Fruit fly (Drosophila melanogaster) whole organism, embryonic: ENCODE results near the gene pix.
A peak's percentile ranks its signal among the peaks of the same experiment; 100 is the strongest.

Experiments
- CG10209 ChIP-seq: fragments of 200-800 bp; sonication (Bioruptor generic); optimal IDR thresholded peaks from 3 replicates; lab custom pipeline; 2017; ENCODE audit warnings: missing biosample characterization, mild to moderate bottlenecking, missing genetic modification characterization, missing genetic modification reagents
- CG11696 ChIP-seq: fragments of 200-800 bp; sonication (Bioruptor generic); IDR thresholded peaks from 2 replicates; pipeline ENCODE4 v1.3.6; 2022; ENCODE audit warnings: missing biosample characterization, missing genetic modification characterization
- CG12071 ChIP-seq: fragments of 200-800 bp; sonication (Bioruptor generic); optimal IDR thresholded peaks from 3 replicates; lab custom pipeline; 2018; ENCODE audit warnings: missing biosample characterization, mild to moderate bottlenecking, missing genetic modification characterization
- CG13287 ChIP-seq: fragments of 200-800 bp; sonication (Bioruptor generic); IDR thresholded peaks from 2 replicates; pipeline ENCODE4 v1.3.6; 2022; ENCODE audit warnings: missing biosample characterization, missing genetic modification characterization; ENCODE audit not compliant: partially characterized antibody
- CG13424 ChIP-seq: fragments of 200-800 bp; sonication (Bioruptor generic); optimal IDR thresholded peaks from 2 replicates; lab custom pipeline; 2019; ENCODE audit warnings: missing biosample characterization, mild to moderate bottlenecking, missing genetic modification characterization, moderate library complexity
- CG13624 ChIP-seq: fragments of 200-800 bp; sonication (Bioruptor generic); optimal IDR thresholded peaks from 2 replicates; lab custom pipeline; 2016; ENCODE audit warnings: missing biosample characterization, missing genetic modification characterization
- CG15696 ChIP-seq: fragments of 200-800 bp; sonication (Bioruptor generic); optimal IDR thresholded peaks from 2 replicates; lab custom pipeline; 2019; ENCODE audit warnings: missing biosample characterization, mild to moderate bottlenecking, missing genetic modification characterization, moderate library complexity
- CG17328 ChIP-seq: fragments of 200-800 bp; sonication (Bioruptor generic); IDR thresholded peaks from 2 replicates; pipeline ENCODE4 v1.3.6; 2022; ENCODE audit warnings: missing biosample characterization, missing genetic modification characterization
- CG2678 ChIP-seq: fragments of 200-800 bp; sonication (Bioruptor generic); optimal IDR thresholded peaks from 3 replicates; lab custom pipeline; 2019; ENCODE audit warnings: missing biosample characterization, mild to moderate bottlenecking, missing genetic modification characterization, moderate library complexity
- CG4617 ChIP-seq: fragments of 200-800 bp; sonication (Bioruptor generic); optimal IDR thresholded peaks from 3 replicates; lab custom pipeline; 2016; ENCODE audit warnings: missing biosample characterization, missing genetic modification characterization, borderline replicate concordance
- CG5180 ChIP-seq: fragments of 200-800 bp; sonication (Bioruptor generic); optimal IDR thresholded peaks from 3 replicates; lab custom pipeline; 2017; ENCODE audit warnings: missing biosample characterization, missing genetic modification characterization, mild to moderate bottlenecking, moderate library complexity, missing genetic modification reagents
- CG6254 ChIP-seq: fragments of 200-800 bp; sonication (Bioruptor generic); optimal IDR thresholded peaks from 3 replicates; lab custom pipeline; 2017; ENCODE audit warnings: mild to moderate bottlenecking, missing biosample characterization, missing genetic modification reagents, missing genetic modification characterization
- CG6654 ChIP-seq: fragments of 200-800 bp; sonication (Bioruptor generic); optimal IDR thresholded peaks from 2 replicates; lab custom pipeline; 2017; ENCODE audit warnings: missing biosample characterization, mild to moderate bottlenecking, missing genetic modification characterization
- CG6683 ChIP-seq: fragments of 200-800 bp; sonication (Bioruptor generic); optimal IDR thresholded peaks from 2 replicates; lab custom pipeline; 2017; ENCODE audit warnings: missing biosample characterization, mild to moderate bottlenecking, missing genetic modification characterization, missing genetic modification reagents
- CG7271 ChIP-seq: fragments of 200-800 bp; sonication (Bioruptor generic); optimal IDR thresholded peaks from 2 replicates; lab custom pipeline; 2018; ENCODE audit warnings: missing biosample characterization, mild to moderate bottlenecking, missing genetic modification characterization, moderate library complexity
- CG7839 ChIP-seq: fragments of 200-800 bp; sonication (Bioruptor generic); optimal IDR thresholded peaks from 3 replicates; lab custom pipeline; 2018; ENCODE audit warnings: missing biosample characterization, mild to moderate bottlenecking, missing genetic modification characterization, moderate library complexity
- CG8359 ChIP-seq: fragments of 200-800 bp; sonication (Bioruptor generic); optimal IDR thresholded peaks from 2 replicates; lab custom pipeline; 2017; ENCODE audit warnings: missing biosample characterization, mild to moderate bottlenecking, missing genetic modification characterization, borderline replicate concordance
- Camta ChIP-seq: fragments of 200-800 bp; sonication (Bioruptor generic); optimal IDR thresholded peaks from 2 replicates; lab custom pipeline; 2016; ENCODE audit warnings: missing biosample characterization, missing genetic modification characterization
- CoRest ChIP-seq: fragments of 200-800 bp; sonication (Bioruptor generic); optimal IDR thresholded peaks from 3 replicates; lab custom pipeline; 2018; ENCODE audit warnings: missing biosample characterization, mild to moderate bottlenecking, missing genetic modification characterization, moderate library complexity
- Gsc ChIP-seq: fragments of 200-800 bp; sonication (Bioruptor generic); IDR thresholded peaks from 2 replicates; pipeline ENCODE4 v1.3.6; 2022; ENCODE audit warnings: missing biosample characterization, missing genetic modification characterization
- HLH3B ChIP-seq: fragments of 200-800 bp; sonication (Bioruptor generic); IDR thresholded peaks from 2 replicates; pipeline ENCODE4 v1.3.6; 2022; ENCODE audit warnings: missing biosample characterization, missing genetic modification characterization
- HLH54F ChIP-seq: fragments of 200-800 bp; sonication (Bioruptor generic); optimal IDR thresholded peaks from 3 replicates; lab custom pipeline; 2016; ENCODE audit warnings: missing biosample characterization, missing genetic modification characterization
- Hand ChIP-seq: fragments of 200-800 bp; sonication (Bioruptor generic); optimal IDR thresholded peaks from 2 replicates; lab custom pipeline; 2017; ENCODE audit warnings: mild to moderate bottlenecking, missing biosample characterization, missing genetic modification reagents, missing genetic modification characterization
- HmgD ChIP-seq: fragments of 200-800 bp; sonication (Bioruptor generic); optimal IDR thresholded peaks from 3 replicates; lab custom pipeline; 2016; ENCODE audit warnings: missing biosample characterization, missing genetic modification characterization
- Hr51 ChIP-seq, 2 experiments: fragments of 200-800 bp; sonication (Bioruptor generic); optimal IDR thresholded peaks; 2 replicates in 1 of 2; 3 replicates in 1 of 2; lab custom pipeline; 2016 to 2018; ENCODE audit warnings: missing biosample characterization in 2 of 2, missing genetic modification characterization in 2 of 2, mild to moderate bottlenecking in 1 of 2, moderate library complexity in 1 of 2
- Lhr ChIP-seq: fragments of 200-800 bp; sonication (Bioruptor generic); optimal IDR thresholded peaks from 3 replicates; lab custom pipeline; 2017; ENCODE audit warnings: mild to moderate bottlenecking, missing biosample characterization, missing genetic modification reagents, missing genetic modification characterization
- Oaz ChIP-seq: fragments of 200-800 bp; sonication (Bioruptor generic); IDR thresholded peaks from 2 replicates; pipeline ENCODE4 v1.3.6; 2022; ENCODE audit warnings: missing biosample characterization, missing genetic modification characterization
- Pdp1 ChIP-seq, 2 experiments: fragments of 200-800 bp; sonication (Bioruptor generic); optimal IDR thresholded peaks; 3 replicates each; lab custom pipeline; 2016; ENCODE audit warnings: missing biosample characterization in 2 of 2, missing genetic modification characterization in 2 of 2, mild to moderate bottlenecking in 1 of 2, moderate library complexity in 1 of 2
- Poxn ChIP-seq: fragments of 200-800 bp; sonication (Bioruptor generic); IDR thresholded peaks from 2 replicates; pipeline ENCODE4 v1.3.6; 2022; ENCODE audit warnings: missing biosample characterization, missing genetic modification characterization
- Stat92E ChIP-seq, 3 experiments: fragments of >200 bp in 2 of 3; fragments of 200-800 bp in 1 of 3; sonication (Bioruptor generic) in 1 of 3; optimal IDR thresholded peaks; 2 replicates each; lab custom pipeline; 2017 to 2019; ENCODE audit warnings: missing biosample characterization in 3 of 3, missing genetic modification characterization in 3 of 3, mild to moderate bottlenecking in 1 of 3, moderate library complexity in 1 of 3
- TFAM ChIP-seq: fragments of 200-800 bp; sonication (Bioruptor generic); optimal IDR thresholded peaks from 2 replicates; lab custom pipeline; 2017; ENCODE audit warnings: missing biosample characterization, missing genetic modification characterization, inconsistent platforms
- Taf1 ChIP-seq: fragments of 200-800 bp; sonication (Bioruptor generic); IDR thresholded peaks from 2 replicates; pipeline ENCODE4 v1.3.6; 2022; ENCODE audit warnings: missing biosample characterization, missing genetic modification characterization
- ac ChIP-seq: fragments of 200-800 bp; sonication (Bioruptor generic); optimal IDR thresholded peaks from 3 replicates; lab custom pipeline; 2017; ENCODE audit warnings: missing biosample characterization, mild to moderate bottlenecking, missing genetic modification characterization
- al ChIP-seq: fragments of 200-800 bp; sonication (Bioruptor generic); IDR thresholded peaks from 2 replicates; pipeline ENCODE4 v1.3.6; 2022; ENCODE audit warnings: missing biosample characterization, missing genetic modification characterization
- aop ChIP-seq: fragments of 200-800 bp; sonication (Bioruptor generic); IDR thresholded peaks from 2 replicates; pipeline ENCODE4 v1.3.6; 2022; ENCODE audit warnings: missing biosample characterization, missing genetic modification characterization
- bbx ChIP-seq: fragments of 200-800 bp; sonication (Bioruptor generic); IDR thresholded peaks from 2 replicates; pipeline ENCODE4 v1.3.6; 2022; ENCODE audit warnings: missing biosample characterization, missing genetic modification characterization; ENCODE audit not compliant: partially characterized antibody
- cas ChIP-seq: fragments of 200-800 bp; sonication (Bioruptor generic); IDR thresholded peaks from 2 replicates; pipeline ENCODE4 v1.3.6; 2022; ENCODE audit warnings: missing biosample characterization, missing genetic modification characterization
- cato ChIP-seq: fragments of 200-800 bp; sonication (Bioruptor generic); optimal IDR thresholded peaks from 2 replicates; lab custom pipeline; 2016; ENCODE audit warnings: missing biosample characterization, missing genetic modification characterization, borderline replicate concordance
- crol ChIP-seq: fragments of 200-800 bp; sonication (Bioruptor generic); IDR thresholded peaks from 2 replicates; pipeline ENCODE4 v1.3.6; 2022; ENCODE audit warnings: missing biosample characterization, missing genetic modification characterization
- ind ChIP-seq: fragments of 200-800 bp; sonication (Bioruptor generic); optimal IDR thresholded peaks from 3 replicates; lab custom pipeline; 2016; ENCODE audit warnings: missing biosample characterization, missing genetic modification characterization
- jing ChIP-seq: fragments of 200-800 bp; sonication (Bioruptor generic); optimal IDR thresholded peaks from 2 replicates; lab custom pipeline; 2018; ENCODE audit warnings: missing biosample characterization, mild to moderate bottlenecking, missing genetic modification characterization
- kni ChIP-seq: fragments of 200-800 bp; sonication (Bioruptor generic); optimal IDR thresholded peaks from 3 replicates; lab custom pipeline; 2017; ENCODE audit warnings: mild to moderate bottlenecking, missing biosample characterization, missing genetic modification reagents, missing genetic modification characterization
- pfk ChIP-seq: fragments of 200-800 bp; sonication (Bioruptor generic); optimal IDR thresholded peaks from 2 replicates; lab custom pipeline; 2018; ENCODE audit warnings: missing biosample characterization, mild to moderate bottlenecking, missing genetic modification characterization, moderate library complexity
- repo ChIP-seq: fragments of 200-800 bp; sonication (Bioruptor generic); optimal IDR thresholded peaks from 2 replicates; lab custom pipeline; 2016; ENCODE audit warnings: missing biosample characterization, missing genetic modification characterization
- sens ChIP-seq: fragments of 200-800 bp; sonication (Bioruptor generic); peaks from one replicate; lab custom pipeline; 2016; ENCODE audit warnings: missing biosample characterization, missing genetic modification characterization
- sim ChIP-seq: fragments of 200-800 bp; sonication (Bioruptor generic); IDR thresholded peaks from 2 replicates; pipeline ENCODE4 v1.3.6; 2022; ENCODE audit warnings: missing biosample characterization, missing genetic modification characterization
- sna ChIP-seq: fragments of 200-800 bp; sonication (Bioruptor generic); IDR thresholded peaks from 2 replicates; pipeline ENCODE4 v1.3.6; 2022; ENCODE audit warnings: missing biosample characterization, missing genetic modification characterization; ENCODE audit not compliant: partially characterized antibody
- toy ChIP-seq: fragments of 200-800 bp; sonication (Bioruptor generic); IDR thresholded peaks from 2 replicates; pipeline ENCODE4 v1.3.6; 2022; ENCODE audit warnings: missing biosample characterization, missing genetic modification characterization
- vfl ChIP-seq: fragments of 200-800 bp; sonication (Bioruptor generic); optimal IDR thresholded peaks from 2 replicates; lab custom pipeline; 2016; ENCODE audit warnings: missing biosample characterization, missing genetic modification characterization

The pix gene

dm6 chr3L:8996173-8996767, 21.7 kb upstream of the pix start (continued):
- no peak for TF ChIP-seq aop (GFP tag; lab: Robert Waterston, UW)
- TF ChIP-seq ind (GFP tag; lab: Kevin White, UChicago), result peak; percentile 68
- 0 out of 2 replicates have a peak, but pooled peaks have one; percentile 30 for TF ChIP-seq sim (GFP tag; lab: Robert Waterston, UW)
- TF ChIP-seq CG17328 (GFP tag; lab: Robert Waterston, UW), result peak; percentile 82
- no peak for TF ChIP-seq CG7271 (tag; lab: Kevin White, UChicago)
- peak; percentile 24 for TF ChIP-seq cato (GFP tag; lab: Kevin White, UChicago)
- TF ChIP-seq CG6254 (GFP tag; lab: Kevin White, UChicago), result peak; percentile 61
- no peak for TF ChIP-seq repo (GFP tag; lab: Kevin White, UChicago)
- TF ChIP-seq Poxn, result no peak
- TF ChIP-seq CoRest (tag; lab: Kevin White, UChicago), result no peak
- peak; percentile 13 for TF ChIP-seq CG4617
- TF ChIP-seq toy (GFP tag; lab: Robert Waterston, UW), result no peak
- no peak for TF ChIP-seq Stat92E (GFP tag; optimal IDR thresholded peaks at IDR 0.05; lab: Kevin White, UChicago)
- TF ChIP-seq vfl, result no peak
- peak; percentile 19 for TF ChIP-seq CG13624
- no peak for TF ChIP-seq Gsc
- TF ChIP-seq bbx, result no peak
- no peak for TF ChIP-seq kni (GFP tag; lab: Kevin White, UChicago)
- TF ChIP-seq pfk (GFP tag; lab: Kevin White, UChicago), result no peak
- TF ChIP-seq CG15696 (tag; lab: Kevin White, UChicago), result no peak
- TF ChIP-seq CG2678 (tag; lab: Kevin White, UChicago), result no peak
- TF ChIP-seq crol, result no peak
- TF ChIP-seq CG13287 (GFP tag; lab: Robert Waterston, UW), result no peak
- no peak for TF ChIP-seq CG12071 (GFP tag; lab: Kevin White, UChicago)
- peak; percentile 73 for TF ChIP-seq CG7839 (tag; lab: Kevin White, UChicago)
- TF ChIP-seq CG6683 (GFP tag; lab: Kevin White, UChicago), result no peak
- no peak for TF ChIP-seq sna
- peak; percentile 34 for TF ChIP-seq CG10209
- peak; percentile 24 for TF ChIP-seq CG6654 (GFP tag; lab: Kevin White, UChicago)
- TF ChIP-seq Taf1 (GFP tag; lab: Robert Waterston, UW), result no peak
- peak; percentile 15 for TF ChIP-seq CG8359
- TF ChIP-seq Hand, result no peak
- peak; percentile 0 for TF ChIP-seq Lhr (GFP tag; lab: Kevin White, UChicago)
- TF ChIP-seq HLH54F, result peak; percentile 60
- TF ChIP-seq ac, result no peak
- peak; percentile 47; the same call in 1 of the 2 replicates for TF ChIP-seq al
- peak; percentile 50; the same call in 1 of the 2 replicates for TF ChIP-seq CG11696 (GFP tag; lab: Robert Waterston, UW)
- TF ChIP-seq CG13424 (tag; lab: Kevin White, UChicago), result peak; percentile 60
- peak; percentile 22 to 70 for TF ChIP-seq Pdp1 (GFP tag; optimal IDR thresholded peaks at IDR 0.05; lab: Kevin White, UChicago)
- no peak for TF ChIP-seq cas
- TF ChIP-seq Camta (GFP tag; lab: Kevin White, UChicago), result peak; percentile 27
- TF ChIP-seq CG5180 (GFP tag; lab: Kevin White, UChicago), result no peak
- TF ChIP-seq sens, result peak; percentile 93
- TF ChIP-seq Oaz (GFP tag; lab: Robert Waterston, UW), result no peak
- TF ChIP-seq HLH3B, result peak; percentile 72
- TF ChIP-seq Hr51 (GFP tag; optimal IDR thresholded peaks at IDR 0.05; lab: Kevin White, UChicago), result peak in 1 of 2 experiments; percentile 19
- peak; percentile 50 for TF ChIP-seq jing (GFP tag; lab: Kevin White, UChicago)
- TF ChIP-seq TFAM, result no peak
- TF ChIP-seq HmgD (GFP tag; lab: Kevin White, UChicago), result no peak
